Fruit fly (Drosophila melanogaster) whole organism, embryonic: ENCODE measurements around the gene CG32354.

Source experiments
- Atf-2 ChIP-seq: fragments of 200-800 bp; sonication (Bioruptor generic); optimal IDR thresholded peaks from 2 replicates; lab custom pipeline; 2016; ENCODE audit warnings: missing biosample characterization, missing genetic modification characterization
- Bdp1 ChIP-seq: fragments of 200-800 bp; sonication (Bioruptor generic); optimal IDR thresholded peaks from 3 replicates; lab custom pipeline; 2016; ENCODE audit warnings: missing biosample characterization, missing genetic modification characterization
- Bgb ChIP-seq: fragments of 200-800 bp; sonication (Bioruptor generic); IDR thresholded peaks from 2 replicates; pipeline ENCODE4 v1.3.6; 2022; ENCODE audit warnings: missing biosample characterization, missing genetic modification characterization; ENCODE audit not compliant: partially characterized antibody
- CG10366 ChIP-seq: fragments of 200-800 bp; sonication (Bioruptor generic); IDR thresholded peaks from 2 replicates; pipeline ENCODE4 v1.3.6; 2022; ENCODE audit warnings: missing biosample characterization, missing genetic modification characterization
- CG10543 ChIP-seq: fragments of 200-800 bp; sonication (Bioruptor generic); optimal IDR thresholded peaks from 3 replicates; lab custom pipeline; 2017; ENCODE audit warnings: missing biosample characterization, mild to moderate bottlenecking, missing genetic modification characterization, moderate library complexity
- CG11085 ChIP-seq: fragments of 200-800 bp; sonication (Bioruptor generic); IDR thresholded peaks from 2 replicates; pipeline ENCODE4 v1.3.6; 2022; ENCODE audit warnings: missing biosample characterization, missing genetic modification characterization
- CG11247 ChIP-seq: fragments of 200-800 bp; sonication (Bioruptor generic); IDR thresholded peaks from 2 replicates; pipeline ENCODE4 v1.3.6; 2022; ENCODE audit warnings: missing biosample characterization, missing genetic modification characterization
- CG12659 ChIP-seq: fragments of 200-800 bp; sonication (Bioruptor generic); optimal IDR thresholded peaks from 3 replicates; lab custom pipeline; 2017; ENCODE audit warnings: mild to moderate bottlenecking, missing biosample characterization, missing genetic modification reagents, missing genetic modification characterization
- CG14667 ChIP-seq: fragments of 200-800 bp; sonication (Bioruptor generic); IDR thresholded peaks from 2 replicates; pipeline ENCODE4 v1.3.6; 2022; ENCODE audit warnings: missing biosample characterization, missing genetic modification characterization
- CG14965 ChIP-seq: fragments of 200-800 bp; sonication (Bioruptor generic); optimal IDR thresholded peaks from 2 replicates; lab custom pipeline; 2016; ENCODE audit warnings: missing biosample characterization, missing genetic modification characterization, borderline replicate concordance
- CG17186 ChIP-seq: fragments of 200-800 bp; sonication (Bioruptor generic); optimal IDR thresholded peaks from 3 replicates; lab custom pipeline; 2017; ENCODE audit warnings: missing biosample characterization, missing genetic modification reagents, missing genetic modification characterization
- CG17612 ChIP-seq: fragments of 200-800 bp; sonication (Bioruptor generic); IDR thresholded peaks from 2 replicates; pipeline ENCODE4 v1.3.6; 2022; ENCODE audit warnings: missing biosample characterization, missing genetic modification characterization
- CG2116 ChIP-seq: fragments of 200-800 bp; sonication (Bioruptor generic); optimal IDR thresholded peaks from 3 replicates; lab custom pipeline; 2018; ENCODE audit warnings: missing biosample characterization, mild to moderate bottlenecking, missing genetic modification characterization
- CG2202 ChIP-seq: fragments of 200-800 bp; sonication (Bioruptor generic); optimal IDR thresholded peaks from 2 replicates; lab custom pipeline; 2018; ENCODE audit warnings: missing biosample characterization, mild to moderate bottlenecking, missing genetic modification characterization
- CG30403 ChIP-seq: fragments of 200-800 bp; sonication (Bioruptor generic); optimal IDR thresholded peaks from 3 replicates; lab custom pipeline; 2016; ENCODE audit warnings: missing biosample characterization, missing genetic modification characterization
- CG31224 ChIP-seq: fragments of 200-800 bp; sonication (Bioruptor generic); IDR thresholded peaks from 2 replicates; pipeline ENCODE4 v1.3.6; 2022; ENCODE audit warnings: missing biosample characterization, missing genetic modification characterization
- CG31388 ChIP-seq: fragments of 200-800 bp; sonication (Bioruptor generic); optimal IDR thresholded peaks from 2 replicates; lab custom pipeline; 2016; ENCODE audit warnings: missing biosample characterization, missing genetic modification characterization
- CG32767 ChIP-seq: fragments of 200-800 bp; sonication (Bioruptor generic); IDR thresholded peaks from 2 replicates; pipeline ENCODE4 v1.3.6; 2022; ENCODE audit warnings: missing biosample characterization, missing genetic modification characterization
- CG33213 ChIP-seq: fragments of 200-800 bp; sonication (Bioruptor generic); optimal IDR thresholded peaks from 3 replicates; lab custom pipeline; 2016; ENCODE audit warnings: missing biosample characterization, missing genetic modification characterization
- CG34376 ChIP-seq: fragments of 200-800 bp; sonication (Bioruptor generic); optimal IDR thresholded peaks from 2 replicates; lab custom pipeline; 2018; ENCODE audit warnings: missing biosample characterization, mild to moderate bottlenecking, missing genetic modification characterization
- CG42726 ChIP-seq: fragments of 200-800 bp; sonication (Bioruptor generic); IDR thresholded peaks from 2 replicates; pipeline ENCODE4 v1.3.6; 2022; ENCODE audit warnings: missing biosample characterization, missing genetic modification characterization; ENCODE audit not compliant: partially characterized antibody
- CG4424 ChIP-seq: fragments of 200-800 bp; sonication (Bioruptor generic); optimal IDR thresholded peaks from 3 replicates; lab custom pipeline; 2016; ENCODE audit warnings: missing biosample characterization, missing genetic modification characterization
- CG4730 ChIP-seq: fragments of 200-800 bp; sonication (Bioruptor generic); IDR thresholded peaks from 2 replicates; pipeline ENCODE4 v1.3.6; 2022; ENCODE audit warnings: missing biosample characterization, missing genetic modification characterization
- CG5180 ChIP-seq: fragments of 200-800 bp; sonication (Bioruptor generic); optimal IDR thresholded peaks from 3 replicates; lab custom pipeline; 2017; ENCODE audit warnings: missing biosample characterization, missing genetic modification characterization, mild to moderate bottlenecking, moderate library complexity, missing genetic modification reagents
- CG6765 ChIP-seq: fragments of 200-800 bp; sonication (Bioruptor generic); optimal IDR thresholded peaks from 3 replicates; lab custom pipeline; 2017; ENCODE audit warnings: missing biosample characterization, mild to moderate bottlenecking, missing genetic modification characterization
- CG6854 ChIP-seq: fragments of 200-800 bp; sonication (Bioruptor generic); optimal IDR thresholded peaks from 3 replicates; lab custom pipeline; 2017; ENCODE audit warnings: missing biosample characterization, mild to moderate bottlenecking, missing genetic modification characterization
- CG8924 ChIP-seq: fragments of 200-800 bp; optimal IDR thresholded peaks from 3 replicates; lab custom pipeline; 2019; ENCODE audit warnings: missing biosample characterization, mild to moderate bottlenecking, missing genetic modification characterization, moderate library complexity
- CTCF ChIP-seq: fragments of 200-800 bp; sonication (Bioruptor generic); optimal IDR thresholded peaks from 2 replicates; lab custom pipeline; 2017; ENCODE audit warnings: missing biosample characterization, mild to moderate bottlenecking, missing genetic modification characterization, moderate library complexity
- D19A ChIP-seq: fragments of 200-800 bp; optimal IDR thresholded peaks from 3 replicates; lab custom pipeline; 2019; ENCODE audit warnings: missing biosample characterization, mild to moderate bottlenecking, missing genetic modification characterization, moderate library complexity
- Drgx ChIP-seq: fragments of 200-800 bp; sonication (Bioruptor generic); IDR thresholded peaks from 2 replicates; pipeline ENCODE4 v1.3.6; 2022; ENCODE audit warnings: missing biosample characterization, missing genetic modification characterization
- Gsc ChIP-seq: fragments of 200-800 bp; sonication (Bioruptor generic); IDR thresholded peaks from 2 replicates; pipeline ENCODE4 v1.3.6; 2022; ENCODE audit warnings: missing biosample characterization, missing genetic modification characterization
- HLH4C ChIP-seq: fragments of 200-800 bp; sonication (Bioruptor generic); IDR thresholded peaks from 3 replicates; pipeline ENCODE4 v1.3.6; 2022; ENCODE audit warnings: missing biosample characterization, missing genetic modification characterization; ENCODE audit not compliant: partially characterized antibody
- Hand ChIP-seq: fragments of 200-800 bp; sonication (Bioruptor generic); optimal IDR thresholded peaks from 2 replicates; lab custom pipeline; 2017; ENCODE audit warnings: mild to moderate bottlenecking, missing biosample characterization, missing genetic modification reagents, missing genetic modification characterization
- Hsf ChIP-seq: fragments of 200-800 bp; sonication (Bioruptor generic); optimal IDR thresholded peaks from 3 replicates; lab custom pipeline; 2016; ENCODE audit warnings: missing biosample characterization, missing genetic modification characterization
- Lim3 ChIP-seq: fragments of 200-800 bp; sonication (Bioruptor generic); IDR thresholded peaks from 2 replicates; pipeline ENCODE4 v1.3.6; 2022; ENCODE audit warnings: missing biosample characterization, missing genetic modification characterization
- NFAT ChIP-seq: fragments of 200-800 bp; sonication (Bioruptor generic); IDR thresholded peaks from 2 replicates; pipeline ENCODE4 v1.3.6; 2022; ENCODE audit warnings: missing biosample characterization, missing genetic modification characterization
- Ravus ChIP-seq: fragments of 200-800 bp; sonication (Bioruptor generic); IDR thresholded peaks from 2 replicates; pipeline ENCODE4 v1.3.6; 2022; ENCODE audit warnings: missing biosample characterization, missing genetic modification characterization
- Rx ChIP-seq: fragments of 200-800 bp; sonication (Bioruptor generic); IDR thresholded peaks from 2 replicates; pipeline ENCODE4 v1.3.6; 2022; ENCODE audit warnings: missing biosample characterization, missing genetic modification characterization
- TFAM ChIP-seq: fragments of 200-800 bp; sonication (Bioruptor generic); optimal IDR thresholded peaks from 2 replicates; lab custom pipeline; 2017; ENCODE audit warnings: missing biosample characterization, missing genetic modification characterization, inconsistent platforms
- chm ChIP-seq: fragments of 200-800 bp; sonication (Bioruptor generic); IDR thresholded peaks from 2 replicates; pipeline ENCODE4 v1.3.6; 2022; ENCODE audit warnings: missing biosample characterization, missing genetic modification characterization
- corto ChIP-seq: fragments of 200-800 bp; sonication (Bioruptor generic); optimal IDR thresholded peaks from 2 replicates; lab custom pipeline; 2016; ENCODE audit warnings: missing biosample characterization, mild to moderate bottlenecking, missing genetic modification characterization, moderate library complexity
- dimm ChIP-seq: fragments of 200-800 bp; sonication (Bioruptor generic); IDR thresholded peaks from 2 replicates; pipeline ENCODE4 v1.3.6; 2022; ENCODE audit warnings: missing biosample characterization, missing genetic modification characterization
- hkb ChIP-seq, 2 experiments: fragments of 200-800 bp in 1 of 2; fragments of >200 bp in 1 of 2; sonication (Bioruptor generic) in 1 of 2; IDR thresholded peaks in 1 of 2; optimal IDR thresholded peaks in 1 of 2; 2 replicates each; pipeline versions ENCODE4 v1.3.6 to Lab custom; 2017 to 2022; ENCODE audit warnings: missing biosample characterization in 1 of 2, missing genetic modification characterization in 1 of 2
- inv ChIP-seq: fragments of 200-800 bp; sonication (Bioruptor generic); IDR thresholded peaks from 2 replicates; pipeline ENCODE4 v1.3.6; 2022; ENCODE audit warnings: missing biosample characterization, missing genetic modification characterization; ENCODE audit not compliant: partially characterized antibody
- jing ChIP-seq: fragments of 200-800 bp; sonication (Bioruptor generic); optimal IDR thresholded peaks from 2 replicates; lab custom pipeline; 2018; ENCODE audit warnings: missing biosample characterization, mild to moderate bottlenecking, missing genetic modification characterization
- mirr ChIP-seq: fragments of 200-800 bp; sonication (Bioruptor generic); optimal IDR thresholded peaks from 3 replicates; lab custom pipeline; 2018; ENCODE audit warnings: missing biosample characterization, mild to moderate bottlenecking, missing genetic modification characterization
- mld ChIP-seq: fragments of 200-800 bp; sonication (Bioruptor generic); IDR thresholded peaks from 3 replicates; pipeline ENCODE4 v1.3.6; 2022; ENCODE audit warnings: missing biosample characterization, missing genetic modification characterization; ENCODE audit not compliant: partially characterized antibody
- pzg ChIP-seq: fragments of 200-800 bp; sonication (Bioruptor generic); optimal IDR thresholded peaks from 3 replicates; lab custom pipeline; 2018; ENCODE audit warnings: missing biosample characterization, mild to moderate bottlenecking, missing genetic modification characterization, moderate library complexity
- tgo ChIP-seq: fragments of 200-800 bp; sonication (Bioruptor generic); IDR thresholded peaks from 3 replicates; pipeline ENCODE4 v1.3.6; 2022; ENCODE audit warnings: missing biosample characterization, missing genetic modification characterization
- tx ChIP-seq: fragments of 200-800 bp; sonication (Bioruptor generic); optimal IDR thresholded peaks from 2 replicates; lab custom pipeline; 2016; ENCODE audit warnings: missing biosample characterization, missing genetic modification characterization
- vfl ChIP-seq: fragments of 200-800 bp; sonication (Bioruptor generic); optimal IDR thresholded peaks from 2 replicates; lab custom pipeline; 2016; ENCODE audit warnings: missing biosample characterization, missing genetic modification characterization

CG32354 gene

DNA sequence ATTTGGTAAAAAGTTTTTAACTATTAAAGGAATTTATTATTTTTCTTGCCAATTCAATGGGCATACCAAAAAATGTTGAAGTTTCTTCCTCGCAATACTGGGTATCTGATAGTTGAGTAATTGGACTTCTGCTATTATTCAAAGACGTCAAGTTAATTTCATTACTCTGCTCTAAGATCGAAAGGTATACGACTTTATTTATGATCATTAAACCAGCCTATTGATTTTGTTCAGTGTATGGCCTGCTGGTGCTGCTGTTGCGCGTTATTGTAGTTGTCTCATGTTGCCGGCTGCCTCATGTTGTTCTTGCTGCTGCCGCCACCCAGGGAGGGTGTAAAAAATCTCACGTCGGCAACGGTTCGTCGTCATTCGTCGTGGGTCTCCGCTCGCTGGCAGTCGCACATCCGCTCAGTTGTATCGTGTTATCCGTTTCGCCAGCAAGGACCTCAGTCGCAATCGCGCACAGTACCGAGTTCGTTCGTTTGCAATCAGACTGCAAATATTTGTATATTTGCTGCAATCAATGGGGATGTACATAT lies 26.3 kb downstream of the CG32354 start, which contains the start of gene CG7120 (continued):
- TF ChIP-seq Hand (peak; percentile 48), Bgb (GFP tag; lab: Robert Waterston, UW) (no peak), Atf-2 (peak; percentile 61), NFAT (GFP tag; lab: Robert Waterston, UW) (no peak), CG14965 (GFP tag; lab: Kevin White, UChicago) (no peak), mirr (GFP tag; lab: Kevin White, UChicago) (no peak), Hsf (GFP tag; lab: Kevin White, UChicago) (peak; percentile 38), dimm (GFP tag; lab: Robert Waterston, UW) (no peak), CG30403 (GFP tag; lab: Kevin White, UChicago) (peak; percentile 49), pzg (GFP tag; lab: Kevin White, UChicago) (no peak), vfl (GFP tag; lab: Kevin White, UChicago) (no peak), corto (GFP tag; lab: Kevin White, UChicago) (no peak), CG17186 (GFP tag; lab: Kevin White, UChicago) (no peak), CG5180 (GFP tag; lab: Kevin White, UChicago) (peak; percentile 15), CG10366 (GFP tag; lab: Robert Waterston, UW) (peak; percentile 16; the same call in 1 of the 2 replicates), Lim3 (GFP tag; lab: Robert Waterston, UW) (no peak), CG11085 (no peak), jing (GFP tag; lab: Kevin White, UChicago) (peak; percentile 28), CG32767 (GFP tag; lab: Robert Waterston, UW) (no peak), CG6765 (no peak), Bdp1 (GFP tag; lab: Kevin White, UChicago) (no peak), Drgx (GFP tag; lab: Robert Waterston, UW) (no peak), CG12659 (peak; percentile 16), Rx (GFP tag; lab: Robert Waterston, UW) (0 out of 2 replicates have a peak, but pooled peaks have one; percentile 16), D19A (tag; lab: Kevin White, UChicago) (peak; percentile 52), CG34376 (GFP tag; lab: Kevin White, UChicago) (no peak), CG31388 (GFP tag; lab: Kevin White, UChicago) (no peak), inv (GFP tag; lab: Robert Waterston, UW) (no peak), CG4424 (GFP tag; lab: Kevin White, UChicago) (peak; percentile 55), CG42726 (GFP tag; lab: Robert Waterston, UW) (no peak), hkb (optimal IDR thresholded peaks at IDR 0.05; lab: Kevin White, UChicago) (no peak), hkb (GFP tag; IDR thresholded peaks at IDR 0.05; lab: Robert Waterston, UW) (peak; percentile 43; the same call in 1 of the 2 replicates), CG11247 (no peak), CG2202 (tag; lab: Kevin White, UChicago) (peak; percentile 41), chm (GFP tag; lab: Robert Waterston, UW) (peak; percentile 47; the same call in 1 of the 2 replicates), CG33213 (no peak), tgo (GFP tag; lab: Robert Waterston, UW) (no peak), Ravus (GFP tag; lab: Robert Waterston, UW) (no peak), CTCF (GFP tag; lab: Kevin White, UChicago) (peak; percentile 4), tx (GFP tag; lab: Kevin White, UChicago) (peak; percentile 4), CG6854 (no peak), CG10543 (GFP tag; lab: Kevin White, UChicago) (no peak), CG17612 (GFP tag; lab: Robert Waterston, UW) (no peak), HLH4C (GFP tag; lab: Robert Waterston, UW) (peak; percentile 67; the same call in 1 of the 3 replicates), TFAM (no peak), Gsc (GFP tag; lab: Robert Waterston, UW) (no peak), CG8924 (peak; percentile 33), CG14667 (GFP tag; lab: Robert Waterston, UW) (no peak), CG31224 (GFP tag; lab: Robert Waterston, UW) (no peak), CG4730 (GFP tag; lab: Robert Waterston, UW) (no peak), CG2116 (GFP tag; lab: Kevin White, UChicago) (peak; percentile 5), mld (GFP tag; lab: Robert Waterston, UW) (no peak)
